Worm (Caenorhabditis elegans) whole organism, L3 larva: Measurements from ENCODE around the gene lips-9.

Source experiments
- R02D3.7 ChIP-seq: fragments of 150-350 bp; optimal IDR thresholded peaks from 2 replicates; lab custom pipeline; 2014; ENCODE audit warnings: missing biosample characterization, missing genetic modification characterization
- ZK546.5 ChIP-seq: sonication (generic microtip); optimal IDR thresholded peaks from 2 replicates; lab custom pipeline; 2017; ENCODE audit warnings: missing biosample characterization, missing genetic modification characterization
- ama-1 ChIP-seq: fragments of 150-350 bp; optimal IDR thresholded peaks from 2 replicates; lab custom pipeline; 2018
- ceh-9 ChIP-seq: sonication (generic microtip); optimal IDR thresholded peaks from 2 replicates; lab custom pipeline; 2018; ENCODE audit warnings: missing biosample characterization, missing genetic modification characterization
- elt-3 ChIP-seq, 3 experiments: fragments of 150-350 bp in 1 of 3; sonication (generic microtip) in 2 of 3; optimal IDR thresholded peaks; 2 replicates in 2 of 3; 4 replicates in 1 of 3; lab custom pipeline; 2014 to 2017; ENCODE audit warnings: missing biosample characterization in 3 of 3, missing genetic modification characterization in 3 of 3
- eor-1 ChIP-seq, 2 experiments: fragments of 150-350 bp; optimal IDR thresholded peaks; 2 replicates each; lab custom pipeline; 2014 to 2018; ENCODE audit warnings: missing biosample characterization in 2 of 2, missing genetic modification characterization in 2 of 2
- nhr-237 ChIP-seq: fragments of 150-350 bp; optimal IDR thresholded peaks from 2 replicates; lab custom pipeline; 2014; ENCODE audit warnings: missing biosample characterization, missing genetic modification characterization
- nhr-77 ChIP-seq: fragments of 150-350 bp; optimal IDR thresholded peaks from 2 replicates; lab custom pipeline; 2014; ENCODE audit warnings: missing biosample characterization, missing genetic modification characterization
- pqm-1 ChIP-seq: fragments of 150-350 bp; optimal IDR thresholded peaks from 2 replicates; lab custom pipeline; 2017; ENCODE audit warnings: missing biosample characterization, missing genetic modification characterization, inconsistent platforms
- snpc-4 ChIP-seq: fragments of 150-350 bp; optimal IDR thresholded peaks from 2 replicates; lab custom pipeline; 2014; ENCODE audit warnings: missing biosample characterization, missing genetic modification characterization
- zag-1 ChIP-seq: fragments of 150-350 bp; optimal IDR thresholded peaks from 2 replicates; lab custom pipeline; 2014; ENCODE audit warnings: missing biosample characterization, missing genetic modification characterization

ce11 chrII:12931456-12931923, 3.7 kb downstream of the lips-9 start, which contains the start of gene dct-18:
- TF ChIP-seq elt-3 (tag; optimal IDR thresholded peaks at IDR 0.05; lab: Kevin White, UChicago): no peak
- TF ChIP-seq eor-1 (tag; optimal IDR thresholded peaks at IDR 0.05; lab: Kevin White, UChicago): no peak
- no peak for TF ChIP-seq nhr-77
- TF ChIP-seq ama-1 (lab: Kevin White, UChicago): no peak
- no peak for TF ChIP-seq nhr-237
- TF ChIP-seq zag-1 (tag; lab: Kevin White, UChicago): no peak
- no peak for TF ChIP-seq ZK546.5
- no peak for TF ChIP-seq ceh-9 (tag; lab: Kevin White, UChicago)
- TF ChIP-seq R02D3.7 (tag; lab: Kevin White, UChicago): no peak
- no peak for TF ChIP-seq snpc-4
- peak; percentile 77 for TF ChIP-seq pqm-1 (tag; lab: Kevin White, UChicago)
